Worm (Caenorhabditis elegans) whole organism, dauer: Measurements from ENCODE around the gene Y75B8A.6.
"Not testable (repeated sequence)": the region's sequence is repeated elsewhere in the genome, so short reads cannot be mapped to it uniquely, and the experiment has no call there.

Source experiments
- unc-62 ChIP-seq: sonication (generic microtip); optimal IDR thresholded peaks from 2 replicates; lab custom pipeline; 2017; ENCODE audit warnings: missing biosample characterization, missing genetic modification reagents, missing genetic modification characterization

The Y75B8A.6 gene

ce11 chrIII:12130052-12130451 is at the start of gene Y75B8A.6:
Gene Y75B8A.6 (minus strand): TSS chrIII:12130343.
- no peak for TF ChIP-seq unc-62 (GFP tag; lab: Kevin White, UChicago)

ce11 chrIII:12178121-12178520 is 48.0 kb upstream of the Y75B8A.6 start:
- TF ChIP-seq unc-62 (GFP tag; lab: Kevin White, UChicago) = no peak

ce11 chrIII:12177145-12177544 is 47.0 kb upstream of the Y75B8A.6 start, which contains the start of gene gly-11:
Gene gly-11 (minus strand): TSS chrIII:12177245.
- TF ChIP-seq unc-62 (GFP tag; lab: Kevin White, UChicago) = not testable (repeated sequence)

ce11 chrIII:12167030-12167429 is 36.9 kb upstream of the Y75B8A.6 start:
- no peak for TF ChIP-seq unc-62 (GFP tag; lab: Kevin White, UChicago)

ce11 chrIII:12165305-12165704 is 35.2 kb upstream of the Y75B8A.6 start:
- no peak for TF ChIP-seq unc-62 (GFP tag; lab: Kevin White, UChicago)

ce11 chrIII:12164414-12164813 is 34.3 kb upstream of the Y75B8A.6 start:
- no peak for TF ChIP-seq unc-62 (GFP tag; lab: Kevin White, UChicago)

- no peak for TF ChIP-seq unc-62 (GFP tag; lab: Kevin White, UChicago)
Observed at ce11 chrIII:12160929-12161328, 30.8 kb upstream of the Y75B8A.6 start.

ce11 chrIII:12160458-12160857 is 30.3 kb upstream of the Y75B8A.6 start, which contains the start of gene Y75B8A.8:
Gene Y75B8A.8 (plus strand): TSS chrIII:12160758.
- TF ChIP-seq unc-62 (GFP tag; lab: Kevin White, UChicago) = no peak

ce11 chrIII:12159208-12159607 is 29.1 kb upstream of the Y75B8A.6 start:
- no peak for TF ChIP-seq unc-62 (GFP tag; lab: Kevin White, UChicago)

- no peak for TF ChIP-seq unc-62 (GFP tag; lab: Kevin White, UChicago)
Observed at ce11 chrIII:12157576-12157975, 27.4 kb upstream of the Y75B8A.6 start.

- TF ChIP-seq unc-62 (GFP tag; lab: Kevin White, UChicago) = no peak
Observed at ce11 chrIII:12156582-12156981, 26.4 kb upstream of the Y75B8A.6 start.

- no peak for TF ChIP-seq unc-62 (GFP tag; lab: Kevin White, UChicago)
Observed at ce11 chrIII:12155759-12156158, 25.6 kb upstream of the Y75B8A.6 start.

ce11 chrIII:12153514-12153913 is 23.4 kb upstream of the Y75B8A.6 start:
- no peak for TF ChIP-seq unc-62 (GFP tag; lab: Kevin White, UChicago)

ce11 chrIII:12152599-12152998 is 22.5 kb upstream of the Y75B8A.6 start, which contains the start of gene Y75B8A.7:
Gene Y75B8A.7 (plus strand): TSS chrIII:12152899.
- no peak for TF ChIP-seq unc-62 (GFP tag; lab: Kevin White, UChicago)

ce11 chrIII:12152157-12152556 is 22.0 kb upstream of the Y75B8A.6 start:
- no peak for TF ChIP-seq unc-62 (GFP tag; lab: Kevin White, UChicago)

ce11 chrIII:12151100-12151499 is 21.0 kb upstream of the Y75B8A.6 start:
- no peak for TF ChIP-seq unc-62 (GFP tag; lab: Kevin White, UChicago)

ce11 chrIII:12149958-12150357 is 19.8 kb upstream of the Y75B8A.6 start:
- TF ChIP-seq unc-62 (GFP tag; lab: Kevin White, UChicago) = no peak

ce11 chrIII:12143792-12144191 is 13.6 kb upstream of the Y75B8A.6 start:
- no peak for TF ChIP-seq unc-62 (GFP tag; lab: Kevin White, UChicago)
